Worm (Caenorhabditis elegans) whole organism, L1 larva: ENCODE measurements around the gene F27D9.13.

Experiments
- aha-1 ChIP-seq: fragments of 150-350 bp; optimal IDR thresholded peaks from 2 replicates; lab custom pipeline; 2014; ENCODE audit warnings: missing biosample characterization, missing genetic modification characterization
- alr-1 ChIP-seq: fragments of 200-800 bp; sonication (Bioruptor generic); optimal IDR thresholded peaks from 2 replicates; lab custom pipeline; 2018; ENCODE audit warnings: borderline replicate concordance, mild to moderate bottlenecking, missing genetic modification characterization, missing compliant biosample characterization
- ces-1 ChIP-seq: fragments of 150-350 bp; optimal IDR thresholded peaks from 2 replicates; lab custom pipeline; 2014; ENCODE audit warnings: missing biosample characterization, missing genetic modification reagents, missing genetic modification characterization
- elt-2 ChIP-seq: sonication (generic microtip); optimal IDR thresholded peaks from 2 replicates; lab custom pipeline; 2016; ENCODE audit warnings: missing genetic modification characterization, mild to moderate bottlenecking, inconsistent platforms, missing compliant biosample characterization, missing genetic modification reagents
- fos-1 ChIP-seq: fragments of 150-350 bp; optimal IDR thresholded peaks from 2 replicates; lab custom pipeline; 2014; ENCODE audit warnings: missing biosample characterization, missing genetic modification characterization
- irx-1 ChIP-seq: sonication (generic microtip); optimal IDR thresholded peaks from 2 replicates; lab custom pipeline; 2016; ENCODE audit warnings: missing genetic modification characterization, missing compliant biosample characterization
- jun-1 ChIP-seq: fragments of 150-350 bp; optimal IDR thresholded peaks from 2 replicates; lab custom pipeline; 2014; ENCODE audit warnings: missing biosample characterization, missing genetic modification reagents, missing genetic modification characterization
- lir-3 ChIP-seq: sonication (generic microtip); optimal IDR thresholded peaks from 2 replicates; lab custom pipeline; 2016; ENCODE audit warnings: mild to moderate bottlenecking, missing genetic modification characterization, moderate library complexity, missing compliant biosample characterization; ENCODE audit not compliant: poor library complexity
- lsy-2 ChIP-seq, 2 experiments: fragments of 150-350 bp; optimal IDR thresholded peaks; 2 replicates each; lab custom pipeline; 2014; ENCODE audit warnings: missing biosample characterization in 2 of 2, missing genetic modification characterization in 2 of 2
- nhr-76 ChIP-seq: sonication (generic microtip); optimal IDR thresholded peaks from 2 replicates; lab custom pipeline; 2017; ENCODE audit warnings: missing biosample characterization, missing genetic modification characterization
- nhr-77 ChIP-seq: fragments of 150-350 bp; optimal IDR thresholded peaks from 2 replicates; lab custom pipeline; 2014; ENCODE audit warnings: missing biosample characterization, missing genetic modification characterization
- swsn-7 ChIP-seq: sonication (generic microtip); optimal IDR thresholded peaks from 2 replicates; lab custom pipeline; 2016; ENCODE audit warnings: missing genetic modification characterization, missing compliant biosample characterization

DNA sequence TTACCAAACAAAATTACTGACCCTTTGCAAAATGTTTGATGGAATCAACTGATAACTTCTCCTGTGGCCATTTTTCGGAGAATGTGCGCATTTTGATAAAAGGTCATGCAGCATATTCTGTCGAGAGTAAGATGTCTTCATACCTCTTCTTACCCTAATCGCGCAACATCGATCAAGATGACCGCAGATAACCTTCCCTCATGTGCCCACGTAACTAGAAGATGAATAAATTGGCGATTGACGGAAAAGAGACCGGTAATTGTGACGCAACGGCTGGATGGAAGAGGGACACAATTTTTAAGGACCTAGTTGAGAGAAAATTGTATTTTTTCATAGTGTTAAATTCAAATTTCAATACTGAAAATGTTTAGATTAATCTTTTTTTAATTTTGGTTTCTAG, 26.4 kb downstream of the F27D9.13 start:
- no peak for TF ChIP-seq jun-1 (tag; lab: Kevin White, UChicago)
- no peak for TF ChIP-seq nhr-77 (tag; lab: Kevin White, UChicago)
- TF ChIP-seq lsy-2 (tag; optimal IDR thresholded peaks at IDR 0.05; lab: Kevin White, UChicago), result no peak
- no peak for TF ChIP-seq aha-1 (tag; lab: Kevin White, UChicago)
- no peak for TF ChIP-seq swsn-7 (tag; lab: Kevin White, UChicago)
- no peak for TF ChIP-seq alr-1 (tag; lab: Kevin White, UChicago)
- no peak for TF ChIP-seq elt-2 (tag; lab: Kevin White, UChicago)
- TF ChIP-seq irx-1 (tag; lab: Kevin White, UChicago), result no peak
- TF ChIP-seq ces-1 (GFP tag; lab: Kevin White, UChicago), result no peak
- TF ChIP-seq fos-1 (tag; lab: Kevin White, UChicago), result no peak
- no peak for TF ChIP-seq nhr-76
- TF ChIP-seq lir-3 (tag; lab: Kevin White, UChicago), result no peak
